Fruit fly (Drosophila melanogaster) whole organism, prepupa: ENCODE results near the gene mRpS30.

Experiments
- CG11762 ChIP-seq: fragments of 200-800 bp; sonication (Bioruptor generic); optimal IDR thresholded peaks from 3 replicates; lab custom pipeline; 2016; ENCODE audit warnings: missing biosample characterization, missing genetic modification characterization; ENCODE audit not compliant: insufficient read depth
- Eip75B ChIP-seq: fragments of 200-800 bp; sonication (Bioruptor generic); optimal IDR thresholded peaks from 3 replicates; lab custom pipeline; 2016; ENCODE audit warnings: missing biosample characterization, missing genetic modification characterization
- Gug ChIP-seq: fragments of 200-800 bp; sonication (Bioruptor generic); IDR thresholded peaks from 2 replicates; pipeline ENCODE4 v1.3.6; 2022; ENCODE audit warnings: missing biosample characterization, missing genetic modification characterization
- esn ChIP-seq: fragments of 200-800 bp; sonication (Bioruptor generic); optimal IDR thresholded peaks from 2 replicates; lab custom pipeline; 2016; ENCODE audit warnings: missing biosample characterization, mild to moderate bottlenecking, missing genetic modification characterization, moderate library complexity

dm6 chrX:15748945-15749344, 36.9 kb upstream of the mRpS30 start, which contains the start of gene Mvd:
- TF ChIP-seq esn = no peak
- no peak for TF ChIP-seq CG11762 (GFP tag; lab: Kevin White, UChicago)
- TF ChIP-seq Gug (GFP tag; lab: Robert Waterston, UW) = no peak
- TF ChIP-seq Eip75B (GFP tag; lab: Kevin White, UChicago) = no peak
